Worm (Caenorhabditis elegans): ENCODE measurements around the gene srd-13.

DNA sequence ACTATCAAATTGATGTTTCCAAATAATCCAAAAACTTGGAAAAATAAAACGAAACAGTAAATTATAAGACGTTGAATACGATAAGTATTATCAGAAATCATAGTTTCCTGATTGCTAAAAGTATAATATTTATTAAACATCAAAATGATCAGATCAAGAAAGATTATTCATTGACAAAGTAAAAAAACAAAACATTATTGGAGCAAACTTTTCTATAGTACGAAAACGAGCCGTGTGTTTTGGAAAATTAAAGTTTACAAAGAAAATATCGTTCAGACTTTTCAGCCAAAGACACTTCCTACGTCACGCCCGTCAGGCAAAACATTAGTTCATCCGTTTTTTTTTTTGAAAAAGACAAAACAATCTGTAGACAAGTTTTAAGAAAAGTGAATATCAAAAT is 11.7 kb downstream of the srd-13 start, which contains the start of gene srsx-15:
- no peak for TF ChIP-seq nhr-237 (tag; optimal IDR thresholded peaks at IDR 0.05)
- TF ChIP-seq unc-62 (GFP tag; optimal IDR thresholded peaks at IDR 0.05): no peak
- no peak for TF ChIP-seq egl-27 (tag; optimal IDR thresholded peaks at IDR 0.05)
- TF ChIP-seq skn-1 (tag; optimal IDR thresholded peaks at IDR 0.05): no peak
- TF ChIP-seq ama-1 (optimal IDR thresholded peaks at IDR 0.05): no peak
- no peak for TF ChIP-seq elt-1 (tag; optimal IDR thresholded peaks at IDR 0.05)
- no peak for TF ChIP-seq ztf-4 (tag; optimal IDR thresholded peaks at IDR 0.05)
